Fruit fly (Drosophila melanogaster) whole organism, wandering third instar larva: ENCODE data around the gene BigH1.

ENCODE experiments used
- CrebA ChIP-seq: fragments of 200-800 bp; sonication (Bioruptor generic); optimal IDR thresholded peaks from 2 replicates; lab custom pipeline; 2016; ENCODE audit warnings: missing biosample characterization, mild to moderate bottlenecking, missing genetic modification characterization, borderline replicate concordance
- Hr78 ChIP-seq: fragments of >200 bp; optimal IDR thresholded peaks from 2 replicates; lab custom pipeline; 2017; ENCODE audit warnings: missing biosample characterization, missing genetic modification characterization
- Myc ChIP-seq: fragments of >200 bp; optimal IDR thresholded peaks from 2 replicates; lab custom pipeline; 2017
- Rel ChIP-seq, 2 experiments: fragments of 200-800 bp; sonication (Bioruptor generic) in 1 of 2; optimal IDR thresholded peaks; 2 replicates in 1 of 2; 3 replicates in 1 of 2; lab custom pipeline; 2016 to 2019; ENCODE audit warnings: mild to moderate bottlenecking in 2 of 2, missing biosample characterization in 2 of 2, missing genetic modification characterization in 2 of 2, moderate library complexity in 1 of 2
- Vsx2 ChIP-seq: fragments of 200-300, 225-300 bp; sonication (Bioruptor generic); optimal IDR thresholded peaks from 2 replicates; lab custom pipeline; 2018; ENCODE audit warnings: missing biosample characterization, missing genetic modification characterization; ENCODE audit not compliant: partially characterized antibody
- br ChIP-seq: fragments of 200-800 bp; sonication (Bioruptor generic); optimal IDR thresholded peaks from 2 replicates; lab custom pipeline; 2016; ENCODE audit warnings: missing biosample characterization, missing genetic modification characterization
- dl ChIP-seq, 2 experiments: fragments of 175-275, 200-275 bp in 1 of 2; fragments of 200-275 bp in 1 of 2; sonication (Bioruptor generic); optimal IDR thresholded peaks; lab custom pipeline; 2018; ENCODE audit warnings: mild to moderate bottlenecking in 2 of 2, missing biosample characterization in 2 of 2, missing genetic modification characterization in 2 of 2, moderate library complexity in 2 of 2; ENCODE audit not compliant: partially characterized antibody in 2 of 2, insufficient read depth in 1 of 2
- fru ChIP-seq: fragments of 200-800 bp; sonication (Bioruptor generic); optimal IDR thresholded peaks from 3 replicates; lab custom pipeline; 2016; ENCODE audit warnings: missing biosample characterization, mild to moderate bottlenecking, missing genetic modification characterization
- h ChIP-seq: fragments of 200-800 bp; sonication (Bioruptor generic); optimal IDR thresholded peaks from 3 replicates; lab custom pipeline; 2016; ENCODE audit warnings: missing biosample characterization, mild to moderate bottlenecking, missing genetic modification characterization
- jim ChIP-seq: fragments of 175-275, 200-325 bp; sonication (Bioruptor generic); optimal IDR thresholded peaks from 2 replicates; lab custom pipeline; 2016; ENCODE audit warnings: missing biosample characterization, mild to moderate bottlenecking, missing genetic modification characterization
- lola ChIP-seq: fragments of >200 bp; optimal IDR thresholded peaks from 2 replicates; lab custom pipeline; 2017; ENCODE audit warnings: missing biosample characterization, missing genetic modification characterization
- pan ChIP-seq: fragments of >200 bp; optimal IDR thresholded peaks from 2 replicates; lab custom pipeline; 2017
- psq ChIP-seq: fragments of 200-800 bp; sonication (Bioruptor generic); optimal IDR thresholded peaks from 3 replicates; lab custom pipeline; 2017; ENCODE audit warnings: missing biosample characterization, mild to moderate bottlenecking, missing genetic modification characterization, moderate library complexity
- usp ChIP-seq: fragments of >200 bp; optimal IDR thresholded peaks from 2 replicates; lab custom pipeline; 2017; ENCODE audit warnings: missing biosample characterization, missing genetic modification characterization

dm6 chr3R:14710673-14711072 is 47.4 kb downstream of the BigH1 start:
- TF ChIP-seq lola (no peak), dl (GFP tag; optimal IDR thresholded peaks at IDR 0.05; lab: Kevin White, UChicago; ENCODE audit: insufficient read depth in 1 of 2, partially characterized antibody in 2 of 2) (no peak), Rel (GFP tag; optimal IDR thresholded peaks at IDR 0.05; lab: Kevin White, UChicago) (no peak), Rel (tag; optimal IDR thresholded peaks at IDR 0.05; lab: Kevin White, UChicago) (no peak), br (GFP tag; lab: Kevin White, UChicago) (no peak), fru (GFP tag; lab: Kevin White, UChicago) (no peak), usp (no peak), CrebA (GFP tag; lab: Kevin White, UChicago) (no peak), h (GFP tag; lab: Kevin White, UChicago) (no peak), psq (no peak), pan (no peak), Vsx2 (GFP tag; lab: Kevin White, UChicago) (no peak), Hr78 (GFP tag; lab: Kevin White, UChicago) (no peak), jim (GFP tag; lab: Kevin White, UChicago) (no peak), Myc (lab: Kevin White, UChicago) (no peak)
